Worm (Caenorhabditis elegans) whole organism, young adult: ENCODE data around the gene ztf-1.

ENCODE experiments used
- B0019.2 ChIP-seq: fragments of 200-800 bp; sonication (Bioruptor generic); conservative IDR thresholded peaks from 2 replicates; pipeline ENCODE4 v1.3.6; 2022; ENCODE audit warnings: missing genetic modification reagents, missing genetic modification characterization, missing compliant biosample characterization
- D2030.7 ChIP-seq: fragments of 200-800 bp; sonication (Bioruptor generic); IDR thresholded peaks from 2 replicates; pipeline ENCODE4 v1.3.6; 2022; ENCODE audit warnings: missing genetic modification reagents, missing genetic modification characterization, missing compliant biosample characterization
- F22D6.2 ChIP-seq: sonication (generic microtip); optimal IDR thresholded peaks from 2 replicates; lab custom pipeline; 2016; ENCODE audit warnings: mild to moderate bottlenecking, missing genetic modification characterization, missing compliant biosample characterization
- F37B4.10 ChIP-seq: fragments of 200-800 bp; sonication (Bioruptor generic); IDR thresholded peaks from 2 replicates; pipeline ENCODE4 v1.3.6; 2022; ENCODE audit warnings: missing genetic modification characterization, missing compliant biosample characterization
- K11D2.4 ChIP-seq: fragments of 200-800 bp; sonication (Bioruptor generic); IDR thresholded peaks from 2 replicates; pipeline ENCODE4 v1.3.6; 2022; ENCODE audit warnings: missing genetic modification reagents, missing genetic modification characterization, missing compliant biosample characterization
- Y53F4B.3 ChIP-seq: fragments of 200-800 bp; sonication (Bioruptor generic); IDR thresholded peaks from 2 replicates; pipeline ENCODE4 v1.3.6; 2022; ENCODE audit warnings: missing genetic modification reagents, missing genetic modification characterization, missing compliant biosample characterization
- Y67H2A.10 ChIP-seq: fragments of 200-800 bp; sonication (Bioruptor generic); conservative IDR thresholded peaks from 2 replicates; pipeline ENCODE4 v1.3.6; 2022; ENCODE audit warnings: missing genetic modification reagents, missing genetic modification characterization, missing compliant biosample characterization
- ama-1 ChIP-seq, 3 experiments: fragments of 150-350 bp in 1 of 3; sonication (generic microtip) in 2 of 3; optimal IDR thresholded peaks; 2 replicates each; lab custom pipeline; 2014 to 2018; ENCODE audit warnings: missing biosample characterization in 2 of 3, missing genetic modification characterization in 2 of 3, missing genetic modification reagents in 2 of 3
- aptf-2 ChIP-seq: fragments of 200-800 bp; sonication (Bioruptor generic); conservative IDR thresholded peaks from 2 replicates; pipeline ENCODE4 v1.3.6; 2022; ENCODE audit warnings: missing genetic modification reagents, missing genetic modification characterization, missing compliant biosample characterization
- aptf-3 ChIP-seq: fragments of 200-800 bp; sonication (Bioruptor generic); IDR thresholded peaks from 2 replicates; pipeline ENCODE4 v1.3.6; 2022; ENCODE audit warnings: missing genetic modification characterization, missing compliant biosample characterization
- atf-7 ChIP-seq: sonication (generic microtip); optimal IDR thresholded peaks from 2 replicates; lab custom pipeline; 2017; ENCODE audit warnings: mild to moderate bottlenecking, missing genetic modification characterization, missing compliant biosample characterization
- bed-1 ChIP-seq: fragments of 200-800 bp; sonication (Bioruptor generic); IDR thresholded peaks from 2 replicates; pipeline ENCODE4 v1.3.6; 2022; ENCODE audit warnings: missing genetic modification reagents, missing genetic modification characterization, missing compliant biosample characterization
- cebp-2 ChIP-seq: fragments of 200-800 bp; sonication (Bioruptor generic); IDR thresholded peaks from 2 replicates; pipeline ENCODE4 v1.3.6; 2022; ENCODE audit warnings: missing genetic modification characterization, missing compliant biosample characterization
- die-1 ChIP-seq: sonication (generic microtip); optimal IDR thresholded peaks from 2 replicates; lab custom pipeline; 2016; ENCODE audit warnings: missing genotype, mild to moderate bottlenecking, missing genetic modification characterization, missing compliant biosample characterization
- dox-1 ChIP-seq: fragments of 200-800 bp; sonication (Bioruptor generic); IDR thresholded peaks from 2 replicates; pipeline ENCODE4 v1.3.6; 2022; ENCODE audit warnings: missing genetic modification reagents, missing genetic modification characterization, missing compliant biosample characterization
- dpl-1 ChIP-seq: fragments of 150-350 bp; optimal IDR thresholded peaks from 2 replicates; lab custom pipeline; 2014; ENCODE audit warnings: missing biosample characterization, missing genetic modification reagents, missing genetic modification characterization
- efl-1 ChIP-seq: fragments of 150-350 bp; optimal IDR thresholded peaks from 2 replicates; lab custom pipeline; 2014; ENCODE audit warnings: missing biosample characterization, missing genetic modification reagents, missing genetic modification characterization
- egrh-3 ChIP-seq: fragments of 200-800 bp; sonication (Bioruptor generic); IDR thresholded peaks from 2 replicates; pipeline ENCODE4 v1.3.6; 2022; ENCODE audit warnings: missing genetic modification reagents, missing genetic modification characterization, missing compliant biosample characterization
- him-1 ChIP-seq: sonication (generic microtip); optimal IDR thresholded peaks from 2 replicates; lab custom pipeline; 2016; ENCODE audit warnings: missing genotype, missing genetic modification reagents, missing genetic modification characterization, missing compliant biosample characterization
- hmg-1.2 ChIP-seq: fragments of 200-800 bp; sonication (Bioruptor generic); IDR thresholded peaks from 2 replicates; pipeline ENCODE4 v1.3.6; 2022; ENCODE audit warnings: missing genetic modification reagents, missing genetic modification characterization, missing compliant biosample characterization
- let-526 ChIP-seq: fragments of 200-800 bp; sonication (Bioruptor generic); IDR thresholded peaks from 2 replicates; pipeline ENCODE4 v1.3.6; 2022; ENCODE audit warnings: missing genetic modification reagents, missing genetic modification characterization, missing compliant biosample characterization
- lin-54 ChIP-seq: fragments of 200-800 bp; sonication (Bioruptor generic); optimal IDR thresholded peaks from 2 replicates; lab custom pipeline; 2018; ENCODE audit warnings: mild to moderate bottlenecking, missing genetic modification characterization, missing compliant biosample characterization
- lir-1 ChIP-seq: fragments of 200-800 bp; sonication (Bioruptor generic); conservative IDR thresholded peaks from 2 replicates; pipeline ENCODE4 v1.3.6; 2022; ENCODE audit warnings: missing genetic modification reagents, missing genetic modification characterization, missing compliant biosample characterization
- lsy-27 ChIP-seq: sonication (generic microtip); optimal IDR thresholded peaks from 2 replicates; lab custom pipeline; 2017; ENCODE audit warnings: missing genetic modification characterization, mild to moderate bottlenecking, missing compliant biosample characterization, antibody characterized with exemption, missing genotype, borderline replicate concordance; ENCODE audit not compliant: insufficient read depth
- madf-10 ChIP-seq: sonication (generic microtip); optimal IDR thresholded peaks from 2 replicates; lab custom pipeline; 2016; ENCODE audit warnings: mild to moderate bottlenecking, missing genetic modification characterization, missing compliant biosample characterization
- madf-6 ChIP-seq: fragments of 200-800 bp; sonication (Bioruptor generic); IDR thresholded peaks from 2 replicates; pipeline ENCODE4 v1.3.6; 2022; ENCODE audit warnings: missing genetic modification reagents, missing genetic modification characterization, missing compliant biosample characterization
- madf-8 ChIP-seq: fragments of 200-800 bp; sonication (Bioruptor generic); conservative IDR thresholded peaks from 2 replicates; pipeline ENCODE4 v1.3.6; 2022; ENCODE audit warnings: missing genetic modification reagents, missing genetic modification characterization, missing compliant biosample characterization
- mxl-1 ChIP-seq: sonication (generic microtip); optimal IDR thresholded peaks from 2 replicates; lab custom pipeline; 2016; ENCODE audit warnings: missing genetic modification characterization, missing compliant biosample characterization
- nfya-2 ChIP-seq: fragments of 200-800 bp; sonication (Bioruptor generic); IDR thresholded peaks from 2 replicates; pipeline ENCODE4 v1.3.6; 2022; ENCODE audit warnings: missing genetic modification reagents, missing genetic modification characterization, missing compliant biosample characterization
- rcor-1 ChIP-seq: fragments of 200-800 bp; sonication (Bioruptor generic); IDR thresholded peaks from 2 replicates; pipeline ENCODE4 v1.3.6; 2022; ENCODE audit warnings: missing genetic modification reagents, missing genetic modification characterization, missing compliant biosample characterization
- rec-8 ChIP-seq, 2 experiments: sonication (generic microtip); optimal IDR thresholded peaks; 2 replicates each; lab custom pipeline; 2016; ENCODE audit warnings: mild to moderate bottlenecking in 2 of 2, missing genetic modification characterization in 2 of 2, missing genetic modification reagents in 2 of 2, missing genotype in 2 of 2, missing biosample characterization in 1 of 2, missing compliant biosample characterization in 1 of 2, moderate library complexity in 1 of 2
- repo-1 ChIP-seq: sonication (generic microtip); optimal IDR thresholded peaks from 2 replicates; lab custom pipeline; 2017; ENCODE audit warnings: mild to moderate bottlenecking, missing genetic modification characterization, missing compliant biosample characterization
- rpc-1 ChIP-seq, 2 experiments: fragments of 150-350 bp in 1 of 2; sonication (generic microtip) in 1 of 2; optimal IDR thresholded peaks; 2 replicates each; lab custom pipeline; 2014 to 2018; ENCODE audit warnings: missing biosample characterization in 1 of 2, missing genetic modification characterization in 1 of 2, missing genetic modification reagents in 1 of 2, missing genotype in 1 of 2
- sea-2 ChIP-seq: fragments of 200-800 bp; sonication (Bioruptor generic); IDR thresholded peaks from 2 replicates; pipeline ENCODE4 v1.3.6; 2022; ENCODE audit warnings: missing genetic modification characterization, missing compliant biosample characterization
- snpc-3.4 ChIP-seq: sonication (generic microtip); optimal IDR thresholded peaks from 2 replicates; lab custom pipeline; 2017; ENCODE audit warnings: missing genetic modification characterization, mild to moderate bottlenecking, missing compliant biosample characterization, antibody characterized with exemption, moderate library complexity, missing genotype, missing genetic modification reagents
- snpc-4 ChIP-seq, 5 experiments: fragments of 150-350 bp in 1 of 5; sonication (generic microtip) in 4 of 5; optimal IDR thresholded peaks; 2 replicates each; lab custom pipeline; 2014 to 2018; ENCODE audit warnings: missing genetic modification characterization in 5 of 5, missing biosample characterization in 3 of 5, antibody characterized with exemption in 2 of 5, mild to moderate bottlenecking in 2 of 5, missing compliant biosample characterization in 2 of 5, missing genotype in 2 of 5, moderate library complexity in 2 of 5, missing genetic modification reagents in 1 of 5
- tbp1 ChIP-seq: fragments of 200-800 bp; sonication (Bioruptor generic); optimal IDR thresholded peaks from 2 replicates; lab custom pipeline; 2018; ENCODE audit warnings: mild to moderate bottlenecking, missing genetic modification characterization, missing compliant biosample characterization
- tlf-1 ChIP-seq: fragments of 200-800 bp; sonication (Bioruptor generic); optimal IDR thresholded peaks from 2 replicates; lab custom pipeline; 2018; ENCODE audit warnings: mild to moderate bottlenecking, missing genetic modification characterization, missing compliant biosample characterization
- unc-130 ChIP-seq: sonication (generic microtip); optimal IDR thresholded peaks from 2 replicates; lab custom pipeline; 2016; ENCODE audit warnings: missing genetic modification reagents, missing genetic modification characterization, missing compliant biosample characterization
- ztf-22 ChIP-seq: fragments of 200-800 bp; sonication (Bioruptor generic); optimal IDR thresholded peaks from 2 replicates; lab custom pipeline; 2018; ENCODE audit warnings: mild to moderate bottlenecking, missing genetic modification characterization, moderate library complexity, missing compliant biosample characterization
- ztf-25 ChIP-seq: fragments of 200-800 bp; sonication (Bioruptor generic); IDR thresholded peaks from 2 replicates; pipeline ENCODE4 v1.3.6; 2022; ENCODE audit warnings: missing genetic modification reagents, missing genetic modification characterization, missing compliant biosample characterization
- ztf-26 ChIP-seq: sonication (generic microtip); optimal IDR thresholded peaks from 2 replicates; lab custom pipeline; 2017; ENCODE audit warnings: missing genetic modification characterization, missing compliant biosample characterization
- ztf-28 ChIP-seq: fragments of 200-800 bp; sonication (Bioruptor generic); IDR thresholded peaks from 2 replicates; pipeline ENCODE4 v1.3.6; 2022; ENCODE audit warnings: missing genetic modification reagents, missing genetic modification characterization, missing compliant biosample characterization
- ztf-3 ChIP-seq: fragments of 200-800 bp; sonication (Bioruptor generic); optimal IDR thresholded peaks from 2 replicates; lab custom pipeline; 2018; ENCODE audit warnings: mild to moderate bottlenecking, missing genetic modification characterization, missing compliant biosample characterization

The ztf-1 gene

DNA sequence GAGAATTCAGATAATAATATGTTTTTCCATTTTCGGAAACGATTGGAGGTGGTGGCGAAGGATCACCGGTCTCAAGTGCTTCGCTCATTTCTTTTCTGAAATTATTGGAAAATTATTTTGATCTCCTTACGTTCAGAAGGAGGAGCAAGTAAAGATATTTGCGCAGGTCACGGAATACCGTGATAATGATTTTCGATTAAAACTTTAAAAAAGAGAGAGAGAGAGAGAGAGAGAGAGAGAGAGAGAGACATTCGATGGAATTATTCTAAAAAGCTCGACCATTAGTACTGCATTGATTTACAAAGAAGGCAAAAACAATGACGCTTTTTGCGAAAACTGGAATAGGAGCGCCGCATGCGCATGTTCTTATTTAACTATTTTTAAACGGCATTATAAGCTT, at the start of gene ztf-1:
Gene ztf-1 (minus strand): TSS at position 101 of the 400 bp plus-strand sequence.
- TF ChIP-seq D2030.7 (GFP tag; lab: Robert Waterston, UW), result no peak
- TF ChIP-seq nfya-2 (GFP tag; lab: Robert Waterston, UW), result no peak
- no peak for TF ChIP-seq madf-10 (tag; lab: Kevin White, UChicago)
- no peak for TF ChIP-seq tlf-1
- no peak for TF ChIP-seq aptf-3
- no peak for TF ChIP-seq egrh-3
- no peak for TF ChIP-seq dpl-1 (GFP tag; lab: Kevin White, UChicago)
- no peak for TF ChIP-seq Y53F4B.3
- no peak for TF ChIP-seq rpc-1 (optimal IDR thresholded peaks at IDR 0.05; lab: Kevin White, UChicago)
- no peak for TF ChIP-seq rpc-1 (tag; optimal IDR thresholded peaks at IDR 0.05; lab: Kevin White, UChicago)
- TF ChIP-seq die-1 (tag; lab: Kevin White, UChicago), result no peak
- TF ChIP-seq snpc-3.4 (tag; lab: Kevin White, UChicago), result no peak
- no peak for TF ChIP-seq F22D6.2 (tag; lab: Kevin White, UChicago)
- no peak for TF ChIP-seq ztf-25 (GFP tag; lab: Robert Waterston, UW)
- no peak for TF ChIP-seq lin-54 (GFP tag; lab: Kevin White, UChicago)
- no peak for TF ChIP-seq ztf-28
- no peak for TF ChIP-seq Y67H2A.10 (GFP tag; lab: Robert Waterston, UW)

DNA sequence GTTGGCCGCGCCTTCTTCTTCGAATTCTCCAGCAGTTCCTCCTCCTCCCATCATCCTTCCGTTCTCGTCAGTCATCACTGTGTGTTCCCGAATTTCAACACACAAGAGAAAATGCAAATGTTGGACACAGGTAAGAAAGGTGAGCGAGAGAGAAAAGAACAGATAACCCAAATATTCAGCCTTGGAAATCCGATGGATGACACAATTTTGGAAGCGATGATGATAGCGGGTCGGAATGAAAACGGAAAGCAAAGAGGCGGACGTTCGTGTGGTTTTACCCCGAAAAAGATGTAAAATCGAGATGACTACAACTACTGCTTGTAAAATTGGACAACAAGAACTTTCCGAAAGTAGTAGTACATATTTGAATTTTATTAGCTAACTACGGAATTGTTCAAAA, 47.7 kb upstream of the ztf-1 start:
- TF ChIP-seq madf-10 (tag; lab: Kevin White, UChicago) (no peak), rcor-1 (no peak), aptf-3 (no peak), rec-8 (tag; optimal IDR thresholded peaks at IDR 0.05; lab: Kevin White, UChicago) (no peak), aptf-2 (GFP tag; lab: Robert Waterston, UW) (no peak), dox-1 (GFP tag; lab: Robert Waterston, UW) (no peak), lir-1 (no peak), ztf-26 (tag; lab: Kevin White, UChicago) (no peak), hmg-1.2 (GFP tag; lab: Robert Waterston, UW) (no peak), die-1 (tag; lab: Kevin White, UChicago) (no peak), nfya-2 (GFP tag; lab: Robert Waterston, UW) (no peak), ztf-3 (no peak), cebp-2 (GFP tag; lab: Robert Waterston, UW) (no peak), him-1 (no peak), ztf-22 (no peak), ztf-25 (GFP tag; lab: Robert Waterston, UW) (no peak), efl-1 (no peak), bed-1 (GFP tag; lab: Robert Waterston, UW) (no peak), sea-2 (GFP tag; lab: Robert Waterston, UW) (no peak), tbp1 (no peak)
- TF ChIP-seq, all 124 proteins: peak for 0

DNA sequence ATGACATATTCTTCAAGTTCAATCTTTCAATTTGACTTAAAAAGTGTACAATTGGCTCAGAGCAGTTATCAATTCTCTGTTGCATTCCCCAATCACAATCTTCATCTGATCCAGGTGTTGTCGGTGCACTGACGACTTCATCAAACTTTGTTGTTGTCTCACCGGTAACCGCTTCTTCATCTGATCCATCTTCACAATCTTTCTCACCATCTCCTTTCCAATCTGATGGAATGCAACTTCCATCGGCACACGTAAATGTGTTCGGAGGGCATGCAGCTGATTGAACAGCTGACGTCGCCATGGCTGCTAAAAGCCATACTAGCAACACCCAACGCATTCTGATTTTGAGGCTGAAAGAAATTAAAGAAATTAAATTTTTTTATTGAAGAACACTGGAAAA, 45.9 kb upstream of the ztf-1 start, which contains the start of gene F44E2.4:
Gene F44E2.4 (minus strand): TSS at position 350 of the 400 bp plus-strand sequence.
- no peak for TF ChIP-seq K11D2.4
- TF ChIP-seq lsy-27 (tag; lab: Kevin White, UChicago), result no peak
- TF ChIP-seq ama-1 (optimal IDR thresholded peaks at IDR 0.05; lab: Kevin White, UChicago), result no peak
- TF ChIP-seq ama-1 (GFP tag; optimal IDR thresholded peaks at IDR 0.05; lab: Kevin White, UChicago), result no peak
- no peak for TF ChIP-seq ztf-3
- no peak for TF ChIP-seq ztf-22
- TF ChIP-seq B0019.2 (GFP tag; lab: Robert Waterston, UW), result no peak
- no peak for TF ChIP-seq let-526
- no peak for TF ChIP-seq sea-2 (GFP tag; lab: Robert Waterston, UW)
- no peak for TF ChIP-seq madf-6
- TF ChIP-seq unc-130 (GFP tag; lab: Kevin White, UChicago), result no peak
- TF ChIP-seq F37B4.10 (GFP tag; lab: Robert Waterston, UW), result no peak
- no peak for TF ChIP-seq madf-8 (GFP tag; lab: Robert Waterston, UW)
- TF ChIP-seq tbp1, result no peak
- TF ChIP-seq snpc-4 (GFP tag; optimal IDR thresholded peaks at IDR 0.05; lab: Kevin White, UChicago), result no peak
- no peak for TF ChIP-seq snpc-4 (tag; optimal IDR thresholded peaks at IDR 0.05; lab: Kevin White, UChicago)
- TF ChIP-seq mxl-1 (tag; lab: Kevin White, UChicago), result no peak
- no peak for TF ChIP-seq bed-1 (GFP tag; lab: Robert Waterston, UW)
- no peak for TF ChIP-seq repo-1 (tag; lab: Kevin White, UChicago)
- no peak for TF ChIP-seq madf-10 (tag; lab: Kevin White, UChicago)
- no peak for TF ChIP-seq atf-7 (tag; lab: Kevin White, UChicago)
